Fruit fly (Drosophila melanogaster): ENCODE data around the gene CG16782.

Gene CG16782

DNA sequence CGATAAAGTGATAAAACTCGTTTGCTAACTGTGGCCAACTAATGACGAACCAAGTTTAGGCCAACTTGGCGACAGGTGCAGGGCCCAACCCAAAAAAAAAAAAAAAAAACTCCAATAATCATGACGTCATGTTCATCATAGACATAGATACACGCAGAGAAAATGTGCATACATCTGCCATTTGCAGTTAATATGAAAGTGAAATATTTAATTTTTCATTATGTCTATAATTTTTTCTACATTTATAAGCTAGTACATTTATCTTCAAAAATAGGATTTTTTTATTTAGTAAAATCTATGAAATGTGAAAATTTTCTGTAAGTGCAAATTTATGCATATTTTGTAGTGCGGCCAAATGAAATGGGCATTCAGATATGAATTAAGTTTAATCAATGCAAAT is 28.4 kb downstream of the CG16782 start (continued):
- peak; percentile 66; the same call in 2 of the 3 replicates for TF ChIP-seq CG11456 (GFP tag; IDR thresholded peaks at IDR 0.05)
- no peak for TF ChIP-seq CG6813 (GFP tag; optimal IDR thresholded peaks at IDR 0.05)
- TF ChIP-seq TFAM (GFP tag; optimal IDR thresholded peaks at IDR 0.05), result no peak
- TF ChIP-seq HLH54F (GFP tag; optimal IDR thresholded peaks at IDR 0.05), result no peak
- no peak for TF ChIP-seq MBD-R2 (GFP tag; IDR thresholded peaks at IDR 0.05)
- TF ChIP-seq CG15073 (GFP tag; optimal IDR thresholded peaks at IDR 0.05), result no peak
- TF ChIP-seq her (GFP tag; optimal IDR thresholded peaks at IDR 0.05), result no peak
- TF ChIP-seq crol (GFP tag; IDR thresholded peaks at IDR 0.05), result peak; percentile 28; the same call in 1 of the 2 replicates
- peak; percentile 12 to 87 for TF ChIP-seq Hr51 (GFP tag; optimal IDR thresholded peaks at IDR 0.05)
- TF ChIP-seq CG14050 (GFP tag; IDR thresholded peaks at IDR 0.05), result peak; percentile 78
- no peak for TF ChIP-seq Optix (GFP tag; IDR thresholded peaks at IDR 0.05)
- TF ChIP-seq CG15011 (GFP tag; optimal IDR thresholded peaks at IDR 0.05), result no peak
- TF ChIP-seq CG11504 (tag; optimal IDR thresholded peaks at IDR 0.05), result peak; percentile 81
- TF ChIP-seq CG2116 (GFP tag; optimal IDR thresholded peaks at IDR 0.05), result no peak
- peak; percentile 66 for TF ChIP-seq ap (GFP tag; IDR thresholded peaks at IDR 0.05)
- TF ChIP-seq Oli (tag; optimal IDR thresholded peaks at IDR 0.05), result peak; percentile 78
- no peak for TF ChIP-seq CG16779 (GFP tag; IDR thresholded peaks at IDR 0.05)
- TF ChIP-seq MTF-1 (GFP tag; optimal IDR thresholded peaks at IDR 0.05; ENCODE audit: borderline replicate concordance), result no peak
- TF ChIP-seq CG2712 (tag; optimal IDR thresholded peaks at IDR 0.05), result peak; percentile 81
- no peak for TF ChIP-seq usp (GFP tag; optimal IDR thresholded peaks at IDR 0.05)
- TF ChIP-seq CG30403 (GFP tag; optimal IDR thresholded peaks at IDR 0.05), result peak; percentile 76
- TF ChIP-seq croc (GFP tag; conservative IDR thresholded peaks at IDR 0.05), result peak; percentile 63
- TF ChIP-seq CG1602 (GFP tag; optimal IDR thresholded peaks at IDR 0.05), result peak; percentile 30
- TF ChIP-seq schlank (tag; optimal IDR thresholded peaks at IDR 0.05), result no peak
- TF ChIP-seq peb (GFP tag; IDR thresholded peaks at IDR 0.05), result peak; percentile 33; the same call in 1 of the 2 replicates
- peak; percentile 41 for TF ChIP-seq CG10654 (GFP tag; optimal IDR thresholded peaks at IDR 0.05)
- peak; percentile 63 for TF ChIP-seq lilli (GFP tag; optimal IDR thresholded peaks at IDR 0.05)
- no peak for TF ChIP-seq CG10431 (GFP tag; optimal IDR thresholded peaks at IDR 0.05)
- TF ChIP-seq CG13424 (tag; optimal IDR thresholded peaks at IDR 0.05), result peak; percentile 71
- TF ChIP-seq kay (GFP tag; optimal IDR thresholded peaks at IDR 0.05), result peak; percentile 31
- TF ChIP-seq btn (GFP tag; optimal IDR thresholded peaks at IDR 0.05), result no peak
- no peak for TF ChIP-seq CG1832 (GFP tag; optimal IDR thresholded peaks at IDR 0.05)
- TF ChIP-seq CG18764 (GFP tag; optimal IDR thresholded peaks at IDR 0.05), result peak; percentile 1
- TF ChIP-seq Bdp1 (GFP tag; optimal IDR thresholded peaks at IDR 0.05), result no peak
- 0 out of 2 replicates have a peak, but pooled peaks have one; percentile 27 for TF ChIP-seq Rx (GFP tag; IDR thresholded peaks at IDR 0.05)
- no peak for TF ChIP-seq Hmx (GFP tag; optimal IDR thresholded peaks at IDR 0.05)
- TF ChIP-seq tio (GFP tag; optimal IDR thresholded peaks at IDR 0.05), result peak; percentile 44
- TF ChIP-seq Camta (GFP tag; optimal IDR thresholded peaks at IDR 0.05), result no peak
- peak; percentile 70 for TF ChIP-seq H2.0 (GFP tag; IDR thresholded peaks at IDR 0.05)
- TF ChIP-seq Hr3 (GFP tag; optimal IDR thresholded peaks at IDR 0.05), result peak; percentile 53
- no peak for TF ChIP-seq Dref (GFP tag; IDR thresholded peaks at IDR 0.05)
- peak; percentile 67 for TF ChIP-seq CG4404 (GFP tag; IDR thresholded peaks at IDR 0.05)
- peak; percentile 10; the same call in 1 of the 2 replicates for TF ChIP-seq Ravus (GFP tag; IDR thresholded peaks at IDR 0.05)
- peak; percentile 77 for TF ChIP-seq esg (GFP tag; conservative IDR thresholded peaks at IDR 0.05)
- peak; percentile 36; the same call in 1 of the 2 replicates for TF ChIP-seq sim (GFP tag; IDR thresholded peaks at IDR 0.05)
- TF ChIP-seq slp2 (GFP tag; optimal IDR thresholded peaks at IDR 0.05), result no peak
- TF ChIP-seq CG16863 (GFP tag; optimal IDR thresholded peaks at IDR 0.05), result peak; percentile 18
- peak; percentile 16 for TF ChIP-seq CG3281 (GFP tag; optimal IDR thresholded peaks at IDR 0.05)
- TF ChIP-seq BtbVII (GFP tag; optimal IDR thresholded peaks at IDR 0.05), result peak; percentile 23
- TF ChIP-seq BEAF-32 (GFP tag; optimal IDR thresholded peaks at IDR 0.05), result no peak
- TF ChIP-seq emc (GFP tag; optimal IDR thresholded peaks at IDR 0.05), result no peak
- TF ChIP-seq CG10321 (GFP tag; IDR thresholded peaks at IDR 0.05), result peak; percentile 48; the same call in 1 of the 2 replicates
